Fruit fly (Drosophila melanogaster): ENCODE results near the gene FoxP.
A peak's percentile ranks its signal among the peaks of the same experiment; 100 is the strongest.

FoxP gene

dm6 chr3R:9774821-9775220 lies 44.1 kb upstream of the FoxP start, which contains the start of gene topi:
Gene topi, plus strand, starts transcription at chr3R:9775121.
- TF ChIP-seq woc (GFP tag; optimal IDR thresholded peaks at IDR 0.05) (no peak), Abd-B (GFP tag; optimal IDR thresholded peaks at IDR 0.05) (no peak), N (GFP tag; optimal IDR thresholded peaks at IDR 0.05) (no peak), Mio (GFP tag; optimal IDR thresholded peaks at IDR 0.05) (no peak), CrebA (GFP tag; optimal IDR thresholded peaks at IDR 0.05; ENCODE audit: borderline replicate concordance) (no peak), foxo (GFP tag; optimal IDR thresholded peaks at IDR 0.05) (no peak), usp (GFP tag; optimal IDR thresholded peaks at IDR 0.05) (no peak), Myc (optimal IDR thresholded peaks at IDR 0.05) (no peak), sage (GFP tag; optimal IDR thresholded peaks at IDR 0.05) (no peak), jim (GFP tag; optimal IDR thresholded peaks at IDR 0.05) (no peak)

- no peak for TF ChIP-seq sage (GFP tag; optimal IDR thresholded peaks at IDR 0.05)
- no peak for TF ChIP-seq Hr78 (GFP tag; optimal IDR thresholded peaks at IDR 0.05)
- TF ChIP-seq Dif (GFP tag; optimal IDR thresholded peaks at IDR 0.05; ENCODE audit: partially characterized antibody), result no peak
- no peak for TF ChIP-seq GATAd (GFP tag; optimal IDR thresholded peaks at IDR 0.05)
- TF ChIP-seq h (GFP tag; optimal IDR thresholded peaks at IDR 0.05), result peak; percentile 5
- TF ChIP-seq Abd-B (GFP tag; optimal IDR thresholded peaks at IDR 0.05), result no peak
- TF ChIP-seq Myc (optimal IDR thresholded peaks at IDR 0.05), result no peak
- TF ChIP-seq woc (GFP tag; optimal IDR thresholded peaks at IDR 0.05), result no peak
- TF ChIP-seq OdsH (GFP tag; optimal IDR thresholded peaks at IDR 0.05), result peak; percentile 17
- no peak for TF ChIP-seq pan (optimal IDR thresholded peaks at IDR 0.05)
- no peak for TF ChIP-seq CG32264 (GFP tag; optimal IDR thresholded peaks at IDR 0.05)
- no peak for TF ChIP-seq CrebA (GFP tag; optimal IDR thresholded peaks at IDR 0.05; ENCODE audit: borderline replicate concordance)
- TF ChIP-seq foxo (GFP tag; optimal IDR thresholded peaks at IDR 0.05), result no peak
- no peak for TF ChIP-seq lola (GFP tag; optimal IDR thresholded peaks at IDR 0.05)
- no peak for TF ChIP-seq N (GFP tag; optimal IDR thresholded peaks at IDR 0.05)
- peak; percentile 4 for TF ChIP-seq rgr (GFP tag; optimal IDR thresholded peaks at IDR 0.05)
- peak; percentile 27 for TF ChIP-seq Sp1 (GFP tag; optimal IDR thresholded peaks at IDR 0.05)
- no peak for TF ChIP-seq Mio (GFP tag; optimal IDR thresholded peaks at IDR 0.05)
- TF ChIP-seq ey (GFP tag; optimal IDR thresholded peaks at IDR 0.05), result no peak
- no peak for TF ChIP-seq dmrt93B (GFP tag; optimal IDR thresholded peaks at IDR 0.05)
- no peak for TF ChIP-seq fru (GFP tag; optimal IDR thresholded peaks at IDR 0.05)
- TF ChIP-seq Hnf4 (GFP tag; optimal IDR thresholded peaks at IDR 0.05), result no peak
- TF ChIP-seq tai (GFP tag; optimal IDR thresholded peaks at IDR 0.05), result no peak
- TF ChIP-seq br (GFP tag; optimal IDR thresholded peaks at IDR 0.05), result peak; percentile 24
- no peak for TF ChIP-seq Vsx2 (GFP tag; optimal IDR thresholded peaks at IDR 0.05; ENCODE audit: partially characterized antibody)
- no peak for TF ChIP-seq jim (GFP tag; optimal IDR thresholded peaks at IDR 0.05)
- TF ChIP-seq Jra (GFP tag; optimal IDR thresholded peaks at IDR 0.05), result peak; percentile 8
- no peak for TF ChIP-seq usp (GFP tag; optimal IDR thresholded peaks at IDR 0.05)
- TF ChIP-seq brk (GFP tag; optimal IDR thresholded peaks at IDR 0.05), result no peak
- TF ChIP-seq Hr83 (GFP tag; optimal IDR thresholded peaks at IDR 0.05; ENCODE audit: poor library complexity, severe bottlenecking), result peak; percentile 12
- TF ChIP-seq HLH106 (tag; optimal IDR thresholded peaks at IDR 0.05), result no peak
- TF ChIP-seq sv (GFP tag; optimal IDR thresholded peaks at IDR 0.05), result no peak
- TF ChIP-seq psq (GFP tag; optimal IDR thresholded peaks at IDR 0.05), result no peak
- TF ChIP-seq Rel (GFP tag; optimal IDR thresholded peaks at IDR 0.05), result no peak
- peak; percentile 93 for TF ChIP-seq Rel (tag; optimal IDR thresholded peaks at IDR 0.05)
- no peak for TF ChIP-seq dl (GFP tag; optimal IDR thresholded peaks at IDR 0.05; ENCODE audit: insufficient read depth in 1 of 2, partially characterized antibody in 2 of 2)
- TF ChIP-seq dsf (GFP tag; optimal IDR thresholded peaks at IDR 0.05; ENCODE audit: borderline replicate concordance), result no peak
- no peak for TF ChIP-seq Dfd (GFP tag; optimal IDR thresholded peaks at IDR 0.05)
- no peak for TF ChIP-seq CG9705 (GFP tag; optimal IDR thresholded peaks at IDR 0.05)
Measured at dm6 chr3R:9774147-9774546, 43.5 kb upstream of the FoxP start, which contains the start of gene Whamy. Gene Whamy, minus strand, starts transcription at chr3R:9774419.

- TF ChIP-seq woc (GFP tag; optimal IDR thresholded peaks at IDR 0.05) (peak; percentile 97), sv (GFP tag; optimal IDR thresholded peaks at IDR 0.05) (peak; percentile 91), Hr78 (GFP tag; optimal IDR thresholded peaks at IDR 0.05) (no peak), sage (GFP tag; optimal IDR thresholded peaks at IDR 0.05) (peak; percentile 95), tai (GFP tag; optimal IDR thresholded peaks at IDR 0.05) (no peak), Hr83 (GFP tag; optimal IDR thresholded peaks at IDR 0.05; ENCODE audit: poor library complexity, severe bottlenecking) (peak; percentile 41), Dif (GFP tag; optimal IDR thresholded peaks at IDR 0.05; ENCODE audit: partially characterized antibody) (no peak), Myc (optimal IDR thresholded peaks at IDR 0.05) (no peak), Dfd (GFP tag; optimal IDR thresholded peaks at IDR 0.05) (no peak), CG9705 (GFP tag; optimal IDR thresholded peaks at IDR 0.05) (peak; percentile 88), OdsH (GFP tag; optimal IDR thresholded peaks at IDR 0.05) (peak; percentile 98), Mio (GFP tag; optimal IDR thresholded peaks at IDR 0.05) (peak; percentile 73), br (GFP tag; optimal IDR thresholded peaks at IDR 0.05) (peak; percentile 97), h (GFP tag; optimal IDR thresholded peaks at IDR 0.05) (peak; percentile 99), Rel (GFP tag; optimal IDR thresholded peaks at IDR 0.05) (peak; percentile 89), Rel (tag; optimal IDR thresholded peaks at IDR 0.05) (peak; percentile 87), dsf (GFP tag; optimal IDR thresholded peaks at IDR 0.05; ENCODE audit: borderline replicate concordance) (peak; percentile 87), CG32264 (GFP tag; optimal IDR thresholded peaks at IDR 0.05) (peak; percentile 92), foxo (GFP tag; optimal IDR thresholded peaks at IDR 0.05) (peak; percentile 53 to 99), usp (GFP tag; optimal IDR thresholded peaks at IDR 0.05) (no peak), fru (GFP tag; optimal IDR thresholded peaks at IDR 0.05) (peak; percentile 98), N (GFP tag; optimal IDR thresholded peaks at IDR 0.05) (no peak), Abd-B (GFP tag; optimal IDR thresholded peaks at IDR 0.05) (no peak), Hnf4 (GFP tag; optimal IDR thresholded peaks at IDR 0.05) (peak; percentile 98), Sp1 (GFP tag; optimal IDR thresholded peaks at IDR 0.05) (peak; percentile 96), Vsx2 (GFP tag; optimal IDR thresholded peaks at IDR 0.05; ENCODE audit: partially characterized antibody) (no peak), rgr (GFP tag; optimal IDR thresholded peaks at IDR 0.05) (peak; percentile 99), Jra (GFP tag; optimal IDR thresholded peaks at IDR 0.05) (peak; percentile 97), CrebA (GFP tag; optimal IDR thresholded peaks at IDR 0.05; ENCODE audit: borderline replicate concordance) (no peak), lola (GFP tag; optimal IDR thresholded peaks at IDR 0.05) (no peak), dmrt93B (GFP tag; optimal IDR thresholded peaks at IDR 0.05) (peak; percentile 82), jim (GFP tag; optimal IDR thresholded peaks at IDR 0.05) (peak; percentile 5), HLH106 (tag; optimal IDR thresholded peaks at IDR 0.05) (peak; percentile 95), ey (GFP tag; optimal IDR thresholded peaks at IDR 0.05) (peak; percentile 98), brk (GFP tag; optimal IDR thresholded peaks at IDR 0.05) (no peak)
Measured at dm6 chr3R:9771519-9771972, 40.9 kb upstream of the FoxP start, which contains the start of gene CG9471. Gene CG9471, minus strand, starts transcription at chr3R:9771542.

Data from whole organism, wandering third instar larva.